Worm (Caenorhabditis elegans) whole organism, young adult: Measurements from ENCODE around the gene tiar-2.
A peak's percentile ranks its signal among the peaks of the same experiment; 100 is the strongest.

Source experiments
- B0336.3 ChIP-seq: fragments of 200-800 bp; sonication (Bioruptor generic); IDR thresholded peaks from 2 replicates; pipeline ENCODE4 v1.3.6; 2022; ENCODE audit warnings: missing genetic modification characterization, missing compliant biosample characterization
- C17E4.6 ChIP-seq: fragments of 200-800 bp; sonication (Bioruptor generic); IDR thresholded peaks from 2 replicates; pipeline ENCODE4 v1.3.6; 2022; ENCODE audit warnings: missing genetic modification reagents, missing genetic modification characterization, missing compliant biosample characterization
- D2030.7 ChIP-seq: fragments of 200-800 bp; sonication (Bioruptor generic); IDR thresholded peaks from 2 replicates; pipeline ENCODE4 v1.3.6; 2022; ENCODE audit warnings: missing genetic modification reagents, missing genetic modification characterization, missing compliant biosample characterization
- F52B5.7 ChIP-seq: sonication (generic microtip); optimal IDR thresholded peaks from 2 replicates; lab custom pipeline; 2016; ENCODE audit warnings: mild to moderate bottlenecking, missing genetic modification characterization, missing compliant biosample characterization
- T07F8.4 ChIP-seq: sonication (generic microtip); optimal IDR thresholded peaks from 2 replicates; lab custom pipeline; 2016; ENCODE audit warnings: mild to moderate bottlenecking, missing genetic modification characterization, moderate library complexity, missing compliant biosample characterization
- T26A5.8 ChIP-seq: sonication (generic microtip); optimal IDR thresholded peaks from 2 replicates; lab custom pipeline; 2016; ENCODE audit warnings: missing genetic modification characterization, missing compliant biosample characterization
- Y95B8A.8 ChIP-seq: fragments of 200-800 bp; sonication (Bioruptor generic); IDR thresholded peaks from 2 replicates; pipeline ENCODE4 v1.3.6; 2022; ENCODE audit warnings: missing genetic modification reagents, missing genetic modification characterization, missing compliant biosample characterization
- ama-1 ChIP-seq, 3 experiments: fragments of 150-350 bp in 1 of 3; sonication (generic microtip) in 2 of 3; optimal IDR thresholded peaks; 2 replicates each; lab custom pipeline; 2014 to 2018; ENCODE audit warnings: missing biosample characterization in 2 of 3, missing genetic modification characterization in 2 of 3, missing genetic modification reagents in 2 of 3
- aptf-2 ChIP-seq: fragments of 200-800 bp; sonication (Bioruptor generic); conservative IDR thresholded peaks from 2 replicates; pipeline ENCODE4 v1.3.6; 2022; ENCODE audit warnings: missing genetic modification reagents, missing genetic modification characterization, missing compliant biosample characterization
- aptf-3 ChIP-seq: fragments of 200-800 bp; sonication (Bioruptor generic); IDR thresholded peaks from 2 replicates; pipeline ENCODE4 v1.3.6; 2022; ENCODE audit warnings: missing genetic modification characterization, missing compliant biosample characterization
- attf-5 ChIP-seq: fragments of 200-800 bp; sonication (Bioruptor generic); optimal IDR thresholded peaks from 2 replicates; lab custom pipeline; 2018; ENCODE audit warnings: mild to moderate bottlenecking, missing genetic modification characterization, missing compliant biosample characterization
- attf-6 ChIP-seq: fragments of 200-800 bp; sonication (Bioruptor generic); IDR thresholded peaks from 2 replicates; pipeline ENCODE4 v1.3.6; 2022; ENCODE audit warnings: missing genetic modification reagents, missing genetic modification characterization, missing compliant biosample characterization
- bed-2 ChIP-seq: fragments of 200-800 bp; sonication (Bioruptor generic); IDR thresholded peaks from 2 replicates; pipeline ENCODE4 v1.3.6; 2022; ENCODE audit warnings: missing genetic modification reagents, missing genetic modification characterization, missing compliant biosample characterization
- ceh-27 ChIP-seq: fragments of 200-800 bp; sonication (Bioruptor generic); optimal IDR thresholded peaks from 2 replicates; lab custom pipeline; 2018; ENCODE audit warnings: mild to moderate bottlenecking, missing genetic modification characterization, moderate library complexity, missing compliant biosample characterization
- ceh-79 ChIP-seq: sonication (generic microtip); optimal IDR thresholded peaks from 2 replicates; lab custom pipeline; 2017; ENCODE audit warnings: mild to moderate bottlenecking, missing genetic modification characterization, missing compliant biosample characterization
- dpl-1 ChIP-seq: fragments of 150-350 bp; optimal IDR thresholded peaks from 2 replicates; lab custom pipeline; 2014; ENCODE audit warnings: missing biosample characterization, missing genetic modification reagents, missing genetic modification characterization
- efl-1 ChIP-seq: fragments of 150-350 bp; optimal IDR thresholded peaks from 2 replicates; lab custom pipeline; 2014; ENCODE audit warnings: missing biosample characterization, missing genetic modification reagents, missing genetic modification characterization
- egl-18 ChIP-seq: fragments of 200-800 bp; sonication (Bioruptor generic); IDR thresholded peaks from 2 replicates; pipeline ENCODE4 v1.3.6; 2022; ENCODE audit warnings: missing genetic modification reagents, missing genetic modification characterization, missing compliant biosample characterization
- egrh-3 ChIP-seq: fragments of 200-800 bp; sonication (Bioruptor generic); IDR thresholded peaks from 2 replicates; pipeline ENCODE4 v1.3.6; 2022; ENCODE audit warnings: missing genetic modification reagents, missing genetic modification characterization, missing compliant biosample characterization
- ekl-4 ChIP-seq: fragments of 200-800 bp; sonication (Bioruptor generic); IDR thresholded peaks from 2 replicates; pipeline ENCODE4 v1.3.6; 2022; ENCODE audit warnings: missing genetic modification reagents, missing genetic modification characterization, missing compliant biosample characterization
- gei-17 ChIP-seq: fragments of 200-800 bp; sonication (Bioruptor generic); optimal IDR thresholded peaks from 2 replicates; lab custom pipeline; 2018; ENCODE audit warnings: mild to moderate bottlenecking, missing genetic modification characterization, missing compliant biosample characterization
- hmg-1.2 ChIP-seq: fragments of 200-800 bp; sonication (Bioruptor generic); IDR thresholded peaks from 2 replicates; pipeline ENCODE4 v1.3.6; 2022; ENCODE audit warnings: missing genetic modification reagents, missing genetic modification characterization, missing compliant biosample characterization
- let-526 ChIP-seq: fragments of 200-800 bp; sonication (Bioruptor generic); IDR thresholded peaks from 2 replicates; pipeline ENCODE4 v1.3.6; 2022; ENCODE audit warnings: missing genetic modification reagents, missing genetic modification characterization, missing compliant biosample characterization
- lsl-1 ChIP-seq: fragments of 200-800 bp; sonication (Bioruptor generic); optimal IDR thresholded peaks from 2 replicates; lab custom pipeline; 2018; ENCODE audit warnings: mild to moderate bottlenecking, missing genetic modification characterization, moderate library complexity, missing compliant biosample characterization
- madf-10 ChIP-seq: sonication (generic microtip); optimal IDR thresholded peaks from 2 replicates; lab custom pipeline; 2016; ENCODE audit warnings: mild to moderate bottlenecking, missing genetic modification characterization, missing compliant biosample characterization
- madf-3 ChIP-seq: fragments of 200-800 bp; sonication (Bioruptor generic); IDR thresholded peaks from 2 replicates; pipeline ENCODE4 v1.3.6; 2022; ENCODE audit warnings: missing genetic modification reagents, missing genetic modification characterization, missing compliant biosample characterization
- mcd-1 ChIP-seq: fragments of 200-800 bp; sonication (Bioruptor generic); IDR thresholded peaks from 2 replicates; pipeline ENCODE4 v1.3.6; 2022; ENCODE audit warnings: missing genetic modification reagents, missing genetic modification characterization, missing compliant biosample characterization
- mxl-1 ChIP-seq: sonication (generic microtip); optimal IDR thresholded peaks from 2 replicates; lab custom pipeline; 2016; ENCODE audit warnings: missing genetic modification characterization, missing compliant biosample characterization
- nfya-2 ChIP-seq: fragments of 200-800 bp; sonication (Bioruptor generic); IDR thresholded peaks from 2 replicates; pipeline ENCODE4 v1.3.6; 2022; ENCODE audit warnings: missing genetic modification reagents, missing genetic modification characterization, missing compliant biosample characterization
- nfyb-1 ChIP-seq: fragments of 200-800 bp; sonication (Bioruptor generic); IDR thresholded peaks from 2 replicates; pipeline ENCODE4 v1.3.6; 2022; ENCODE audit warnings: missing genetic modification reagents, missing genetic modification characterization, missing compliant biosample characterization
- nhr-120 ChIP-seq: fragments of 200-800 bp; sonication (Bioruptor generic); IDR thresholded peaks from 2 replicates; pipeline ENCODE4 v1.3.6; 2022; ENCODE audit warnings: missing genetic modification characterization, missing compliant biosample characterization
- nhr-90 ChIP-seq: sonication (generic microtip); optimal IDR thresholded peaks from 2 replicates; lab custom pipeline; 2016; ENCODE audit warnings: missing genotype, mild to moderate bottlenecking, missing genetic modification characterization, missing compliant biosample characterization
- pbrm-1 ChIP-seq: fragments of 200-800 bp; sonication (Bioruptor generic); IDR thresholded peaks from 2 replicates; pipeline ENCODE4 v1.3.6; 2022; ENCODE audit warnings: missing genetic modification reagents, missing genetic modification characterization, missing compliant biosample characterization
- pha-4 ChIP-seq: fragments of 150-350 bp; sonication (generic microtip); optimal IDR thresholded peaks from 2 replicates; lab custom pipeline; 2014; ENCODE audit warnings: missing biosample characterization, missing genetic modification reagents, missing genetic modification characterization
- rec-8 ChIP-seq, 2 experiments: sonication (generic microtip); optimal IDR thresholded peaks; 2 replicates each; lab custom pipeline; 2016; ENCODE audit warnings: mild to moderate bottlenecking in 2 of 2, missing genetic modification characterization in 2 of 2, missing genetic modification reagents in 2 of 2, missing genotype in 2 of 2, missing biosample characterization in 1 of 2, missing compliant biosample characterization in 1 of 2, moderate library complexity in 1 of 2
- sea-2 ChIP-seq: fragments of 200-800 bp; sonication (Bioruptor generic); IDR thresholded peaks from 2 replicates; pipeline ENCODE4 v1.3.6; 2022; ENCODE audit warnings: missing genetic modification characterization, missing compliant biosample characterization
- somi-1 ChIP-seq: fragments of 200-800 bp; sonication (Bioruptor generic); optimal IDR thresholded peaks from 2 replicates; lab custom pipeline; 2018; ENCODE audit warnings: mild to moderate bottlenecking, missing genetic modification characterization, missing compliant biosample characterization
- sptf-2 ChIP-seq: fragments of 200-800 bp; sonication (Bioruptor generic); optimal IDR thresholded peaks from 2 replicates; lab custom pipeline; 2018; ENCODE audit warnings: mild to moderate bottlenecking, missing genetic modification characterization, missing compliant biosample characterization
- tlf-1 ChIP-seq: fragments of 200-800 bp; sonication (Bioruptor generic); optimal IDR thresholded peaks from 2 replicates; lab custom pipeline; 2018; ENCODE audit warnings: mild to moderate bottlenecking, missing genetic modification characterization, missing compliant biosample characterization
- unc-130 ChIP-seq: sonication (generic microtip); optimal IDR thresholded peaks from 2 replicates; lab custom pipeline; 2016; ENCODE audit warnings: missing genetic modification reagents, missing genetic modification characterization, missing compliant biosample characterization
- unc-62 ChIP-seq: fragments of 150-350 bp; optimal IDR thresholded peaks from 2 replicates; lab custom pipeline; 2014; ENCODE audit warnings: missing biosample characterization, missing genetic modification reagents, missing genetic modification characterization
- xnd-1 ChIP-seq: sonication (generic microtip); optimal IDR thresholded peaks from 2 replicates; lab custom pipeline; 2016; ENCODE audit warnings: missing genotype, missing genetic modification reagents, missing genetic modification characterization, missing compliant biosample characterization
- zim-3 ChIP-seq: sonication (generic microtip); optimal IDR thresholded peaks from 2 replicates; lab custom pipeline; 2017; ENCODE audit warnings: mild to moderate bottlenecking, missing genetic modification characterization, moderate library complexity, missing compliant biosample characterization
- ztf-26 ChIP-seq: sonication (generic microtip); optimal IDR thresholded peaks from 2 replicates; lab custom pipeline; 2017; ENCODE audit warnings: missing genetic modification characterization, missing compliant biosample characterization
- ztf-6 ChIP-seq: fragments of 200-800 bp; sonication (Bioruptor generic); IDR thresholded peaks from 2 replicates; pipeline ENCODE4 v1.3.6; 2022; ENCODE audit warnings: missing genetic modification reagents, missing genetic modification characterization, missing compliant biosample characterization

tiar-2 gene

ce11 chrII:12799927-12800522 lies 31.5 kb downstream of the tiar-2 start (continued):
- TF ChIP-seq ceh-27 (GFP tag; lab: Kevin White, UChicago) (no peak), lsl-1 (peak; percentile 97), mxl-1 (tag; lab: Kevin White, UChicago) (no peak), efl-1 (GFP tag; lab: Kevin White, UChicago) (peak; percentile 98), zim-3 (tag; lab: Kevin White, UChicago) (no peak), madf-3 (0 out of 2 replicates have a peak, but pooled peaks have one; percentile 57), ztf-26 (tag; lab: Kevin White, UChicago) (no peak), pha-4 (tag; lab: Kevin White, UChicago) (no peak), nfya-2 (GFP tag; lab: Robert Waterston, UW) (no peak), unc-130 (peak; percentile 38), rec-8 (tag; optimal IDR thresholded peaks at IDR 0.05; lab: Kevin White, UChicago) (no peak), sptf-2 (no peak), nhr-90 (tag; lab: Kevin White, UChicago) (no peak), pbrm-1 (GFP tag; lab: Robert Waterston, UW) (peak; percentile 44), ekl-4 (GFP tag; lab: Robert Waterston, UW) (peak; percentile 77), mcd-1 (GFP tag; lab: Robert Waterston, UW) (peak; percentile 97), hmg-1.2 (GFP tag; lab: Robert Waterston, UW) (peak; percentile 54), T07F8.4 (tag; lab: Kevin White, UChicago) (no peak), aptf-3 (GFP tag; lab: Robert Waterston, UW) (no peak), T26A5.8 (tag; lab: Kevin White, UChicago) (no peak), somi-1 (GFP tag; lab: Kevin White, UChicago) (no peak), dpl-1 (GFP tag; lab: Kevin White, UChicago) (peak; percentile 92), attf-5 (GFP tag; lab: Kevin White, UChicago) (peak; percentile 14), egl-18 (GFP tag; lab: Robert Waterston, UW) (no peak), unc-62 (GFP tag; lab: Kevin White, UChicago) (no peak), Y95B8A.8 (GFP tag; lab: Robert Waterston, UW) (0 out of 2 replicates have a peak, but pooled peaks have one; percentile 4), let-526 (no peak), nfyb-1 (peak; percentile 62; the same call in 1 of the 2 replicates), ama-1 (optimal IDR thresholded peaks at IDR 0.05; lab: Kevin White, UChicago) (no peak), ama-1 (GFP tag; optimal IDR thresholded peaks at IDR 0.05; lab: Kevin White, UChicago) (no peak), egrh-3 (GFP tag; lab: Robert Waterston, UW) (no peak), attf-6 (GFP tag; lab: Robert Waterston, UW) (no peak), nhr-120 (GFP tag; lab: Robert Waterston, UW) (no peak), madf-10 (tag; lab: Kevin White, UChicago) (no peak), F52B5.7 (tag; lab: Kevin White, UChicago) (no peak), aptf-2 (GFP tag; lab: Robert Waterston, UW) (no peak), tlf-1 (GFP tag; lab: Kevin White, UChicago) (peak; percentile 38), xnd-1 (tag; lab: Kevin White, UChicago) (peak; percentile 90), ztf-6 (GFP tag; lab: Robert Waterston, UW) (no peak), B0336.3 (GFP tag; lab: Robert Waterston, UW) (peak; percentile 54), gei-17 (GFP tag; lab: Kevin White, UChicago) (no peak), D2030.7 (GFP tag; lab: Robert Waterston, UW) (peak; percentile 90), bed-2 (no peak), ceh-79 (tag; lab: Kevin White, UChicago) (no peak), sea-2 (GFP tag; lab: Robert Waterston, UW) (no peak), C17E4.6 (GFP tag; lab: Robert Waterston, UW) (0 out of 2 replicates have a peak, but pooled peaks have one; percentile 33)
- TF ChIP-seq, all 124 proteins: peak for 39
